Fruit fly (Drosophila melanogaster): Measurements from ENCODE around the gene orb2.

Gene orb2

dm6 chr3L:8997686-8998239 lies 43.5 kb upstream of the orb2 start, which contains the start of the genes smg and CG5087 (continued):
- TF ChIP-seq chinmo (GFP tag; IDR thresholded peaks at IDR 0.05; ENCODE audit: partially characterized antibody) (peak; percentile 86; the same call in 3 of the 4 replicates), gcm2 (GFP tag; optimal IDR thresholded peaks at IDR 0.05) (no peak), CG3995 (GFP tag; optimal IDR thresholded peaks at IDR 0.05) (no peak), Dip2 (GFP tag; IDR thresholded peaks at IDR 0.05) (no peak), tll (GFP tag; optimal IDR thresholded peaks at IDR 0.05) (peak in 1 of 2 experiments; percentile 15), ranshi (GFP tag; IDR thresholded peaks at IDR 0.05) (0 out of 2 replicates have a peak, but pooled peaks have one; percentile 27), tna (GFP tag; IDR thresholded peaks at IDR 0.05; ENCODE audit: partially characterized antibody) (peak; percentile 53; the same call in 1 of the 2 replicates), Lhr (GFP tag; optimal IDR thresholded peaks at IDR 0.05) (peak; percentile 97), gfzf (GFP tag; optimal IDR thresholded peaks at IDR 0.05) (peak; percentile 100), dm (GFP tag; optimal IDR thresholded peaks at IDR 0.05) (peak; percentile 57), Six4 (GFP tag; optimal IDR thresholded peaks at IDR 0.05) (peak; percentile 2), CG8765 (GFP tag; IDR thresholded peaks at IDR 0.05) (no peak), Deaf1 (tag; optimal IDR thresholded peaks at IDR 0.05) (peak; percentile 10), NC2β (GFP tag; optimal IDR thresholded peaks at IDR 0.05) (peak; percentile 66), Ada2b (GFP tag; IDR thresholded peaks at IDR 0.05) (no peak), Atf-2 (GFP tag; optimal IDR thresholded peaks at IDR 0.05) (peak; percentile 18), amos (GFP tag; IDR thresholded peaks at IDR 0.05; ENCODE audit: partially characterized antibody) (peak; percentile 74), unc-4 (GFP tag; IDR thresholded peaks at IDR 0.05; ENCODE audit: partially characterized antibody) (peak; percentile 67), CG11398 (GFP tag; optimal IDR thresholded peaks at IDR 0.05) (peak; percentile 56), dimm (GFP tag; IDR thresholded peaks at IDR 0.05) (no peak), fd102C (GFP tag; optimal IDR thresholded peaks at IDR 0.05) (no peak), Sry-β (GFP tag; optimal IDR thresholded peaks at IDR 0.05) (peak; percentile 79), Optix (GFP tag; IDR thresholded peaks at IDR 0.05) (no peak), bowl (GFP tag; IDR thresholded peaks at IDR 0.05) (no peak), CG30403 (GFP tag; optimal IDR thresholded peaks at IDR 0.05) (peak; percentile 50), CG4328 (GFP tag; optimal IDR thresholded peaks at IDR 0.05) (no peak), Eip74EF (GFP tag; optimal IDR thresholded peaks at IDR 0.05) (peak in 1 of 2 experiments; percentile 50), chm (GFP tag; IDR thresholded peaks at IDR 0.05) (0 out of 2 replicates have a peak, but pooled peaks have one; percentile 24), HLHmδ (GFP tag; optimal IDR thresholded peaks at IDR 0.05) (no peak), Jarid2 (GFP tag; optimal IDR thresholded peaks at IDR 0.05) (peak; percentile 42), yki (optimal IDR thresholded peaks at IDR 0.05) (no peak), CG8281 (tag; optimal IDR thresholded peaks at IDR 0.05) (no peak), pan (optimal IDR thresholded peaks at IDR 0.05) (no peak), pan (GFP tag; optimal IDR thresholded peaks at IDR 0.05 in 1 of 2, IDR thresholded peaks at IDR 0.05 in 1 of 2) (peak in 1 of 2 experiments; percentile 33), CG7839 (tag; optimal IDR thresholded peaks at IDR 0.05) (no peak), CG34376 (GFP tag; optimal IDR thresholded peaks at IDR 0.05) (peak; percentile 19), CG32772 (GFP tag; IDR thresholded peaks at IDR 0.05) (no peak), TFAM (GFP tag; optimal IDR thresholded peaks at IDR 0.05) (no peak), CG6272 (GFP tag; IDR thresholded peaks at IDR 0.05) (no peak), Xbp1 (GFP tag; optimal IDR thresholded peaks at IDR 0.05) (peak; percentile 67), CG31365 (tag; optimal IDR thresholded peaks at IDR 0.05) (no peak), CrebB (tag; optimal IDR thresholded peaks at IDR 0.05) (peak; percentile 24), lmd (GFP tag; IDR thresholded peaks at IDR 0.05) (peak; percentile 19; the same call in 1 of the 2 replicates), CG14965 (GFP tag; optimal IDR thresholded peaks at IDR 0.05; ENCODE audit: borderline replicate concordance) (no peak)

All from whole organism, embryonic.